Fruit fly (Drosophila melanogaster) whole organism, embryonic: Measurements from ENCODE around the gene CG32450.
A peak's percentile ranks its signal among the peaks of the same experiment; 100 is the strongest.

ENCODE experiments used
- Ada2b ChIP-seq: fragments of 200-800 bp; sonication (Bioruptor generic); IDR thresholded peaks from 2 replicates; pipeline ENCODE4 v1.3.6; 2022; ENCODE audit warnings: missing biosample characterization, missing genetic modification characterization
- Bdp1 ChIP-seq: fragments of 200-800 bp; sonication (Bioruptor generic); optimal IDR thresholded peaks from 3 replicates; lab custom pipeline; 2016; ENCODE audit warnings: missing biosample characterization, missing genetic modification characterization
- Bgb ChIP-seq: fragments of 200-800 bp; sonication (Bioruptor generic); IDR thresholded peaks from 2 replicates; pipeline ENCODE4 v1.3.6; 2022; ENCODE audit warnings: missing biosample characterization, missing genetic modification characterization; ENCODE audit not compliant: partially characterized antibody
- Blimp-1 ChIP-seq: fragments of 200-800 bp; sonication (Bioruptor generic); optimal IDR thresholded peaks from 3 replicates; lab custom pipeline; 2018; ENCODE audit warnings: missing biosample characterization, missing genetic modification characterization, mild to moderate bottlenecking, moderate library complexity, missing genetic modification reagents
- CG10209 ChIP-seq: fragments of 200-800 bp; sonication (Bioruptor generic); optimal IDR thresholded peaks from 3 replicates; lab custom pipeline; 2017; ENCODE audit warnings: missing biosample characterization, mild to moderate bottlenecking, missing genetic modification characterization, missing genetic modification reagents
- CG10274 ChIP-seq: fragments of 200-800 bp; sonication (Bioruptor generic); optimal IDR thresholded peaks from 3 replicates; lab custom pipeline; 2017; ENCODE audit warnings: missing biosample characterization, mild to moderate bottlenecking, missing genetic modification characterization
- CG11696 ChIP-seq: fragments of 200-800 bp; sonication (Bioruptor generic); IDR thresholded peaks from 2 replicates; pipeline ENCODE4 v1.3.6; 2022; ENCODE audit warnings: missing biosample characterization, missing genetic modification characterization
- CG12071 ChIP-seq: fragments of 200-800 bp; sonication (Bioruptor generic); optimal IDR thresholded peaks from 3 replicates; lab custom pipeline; 2018; ENCODE audit warnings: missing biosample characterization, mild to moderate bottlenecking, missing genetic modification characterization
- CG12236 ChIP-seq: fragments of 200-800 bp; sonication (Bioruptor generic); optimal IDR thresholded peaks from 2 replicates; lab custom pipeline; 2016; ENCODE audit warnings: missing biosample characterization, missing genetic modification characterization
- CG12391 ChIP-seq: fragments of 200-800 bp; sonication (Bioruptor generic); optimal IDR thresholded peaks from 3 replicates; lab custom pipeline; 2018; ENCODE audit warnings: missing biosample characterization, mild to moderate bottlenecking, missing genetic modification characterization, moderate library complexity
- CG12744 ChIP-seq: fragments of 200-800 bp; sonication (Bioruptor generic); optimal IDR thresholded peaks from 2 replicates; lab custom pipeline; 2016; ENCODE audit warnings: missing biosample characterization, missing genetic modification characterization
- CG14965 ChIP-seq: fragments of 200-800 bp; sonication (Bioruptor generic); optimal IDR thresholded peaks from 2 replicates; lab custom pipeline; 2016; ENCODE audit warnings: missing biosample characterization, missing genetic modification characterization, borderline replicate concordance
- CG15696 ChIP-seq: fragments of 200-800 bp; sonication (Bioruptor generic); optimal IDR thresholded peaks from 2 replicates; lab custom pipeline; 2019; ENCODE audit warnings: missing biosample characterization, mild to moderate bottlenecking, missing genetic modification characterization, moderate library complexity
- CG1602 ChIP-seq: fragments of 200-800 bp; sonication (Bioruptor generic); optimal IDR thresholded peaks from 3 replicates; lab custom pipeline; 2016; ENCODE audit warnings: missing biosample characterization, missing genetic modification characterization
- CG17829 ChIP-seq: fragments of 200-800 bp; optimal IDR thresholded peaks from 2 replicates; lab custom pipeline; 2019; ENCODE audit warnings: missing biosample characterization, mild to moderate bottlenecking, missing genetic modification characterization, moderate library complexity
- CG2875 ChIP-seq: fragments of 200-800 bp; sonication (Bioruptor generic); optimal IDR thresholded peaks from 2 replicates; lab custom pipeline; 2017; ENCODE audit warnings: missing biosample characterization, mild to moderate bottlenecking, missing genetic modification characterization, missing genetic modification reagents
- CG31388 ChIP-seq: fragments of 200-800 bp; sonication (Bioruptor generic); optimal IDR thresholded peaks from 2 replicates; lab custom pipeline; 2016; ENCODE audit warnings: missing biosample characterization, missing genetic modification characterization
- CG34224 ChIP-seq: fragments of 200-800 bp; sonication (Bioruptor generic); IDR thresholded peaks from 3 replicates; pipeline ENCODE4 v1.3.6; 2022; ENCODE audit warnings: missing biosample characterization, missing genetic modification characterization; ENCODE audit not compliant: partially characterized antibody
- CG34376 ChIP-seq: fragments of 200-800 bp; sonication (Bioruptor generic); optimal IDR thresholded peaks from 2 replicates; lab custom pipeline; 2018; ENCODE audit warnings: missing biosample characterization, mild to moderate bottlenecking, missing genetic modification characterization
- CG3726 ChIP-seq: fragments of 200-800 bp; sonication (Bioruptor generic); IDR thresholded peaks from 3 replicates; pipeline ENCODE4, ENCODE4 v1.3.6; 2022; ENCODE audit warnings: missing biosample characterization, missing genetic modification characterization
- CG3838 ChIP-seq: fragments of 200-800 bp; sonication (Bioruptor generic); optimal IDR thresholded peaks from 3 replicates; lab custom pipeline; 2016; ENCODE audit warnings: missing biosample characterization, missing genetic modification characterization
- CG3995 ChIP-seq: fragments of 200-800 bp; sonication (Bioruptor generic); optimal IDR thresholded peaks from 3 replicates; lab custom pipeline; 2016; ENCODE audit warnings: missing biosample characterization, missing genetic modification characterization
- CG9932 ChIP-seq: fragments of 200-800 bp; sonication (Bioruptor generic); IDR thresholded peaks from 2 replicates; pipeline ENCODE4 v1.3.6; 2022; ENCODE audit warnings: missing biosample characterization, missing genetic modification characterization
- Dad ChIP-seq: fragments of 200-800 bp; sonication (Bioruptor generic); optimal IDR thresholded peaks from 3 replicates; lab custom pipeline; 2016; ENCODE audit warnings: missing biosample characterization, missing genetic modification characterization
- HHEX ChIP-seq: fragments of 200-800 bp; sonication (Bioruptor generic); optimal IDR thresholded peaks from 3 replicates; lab custom pipeline; 2017; ENCODE audit warnings: missing biosample characterization, mild to moderate bottlenecking, missing genetic modification characterization, missing genetic modification reagents
- Hmx ChIP-seq: fragments of 200-800 bp; sonication (Bioruptor generic); optimal IDR thresholded peaks from 2 replicates; lab custom pipeline; 2016; ENCODE audit warnings: missing biosample characterization, missing genetic modification characterization
- NC2β ChIP-seq: fragments of 200-800 bp; sonication (Bioruptor generic); optimal IDR thresholded peaks from 2 replicates; lab custom pipeline; 2016; ENCODE audit warnings: missing biosample characterization, missing genetic modification characterization
- Ptx1 ChIP-seq: fragments of 200-800 bp; sonication (Bioruptor generic); IDR thresholded peaks from 2 replicates; pipeline ENCODE4 v1.3.6; 2022; ENCODE audit warnings: missing biosample characterization, missing genetic modification characterization
- Side ChIP-seq: fragments of 200-800 bp; sonication (Bioruptor generic); optimal IDR thresholded peaks from 2 replicates; lab custom pipeline; 2016; ENCODE audit warnings: missing biosample characterization, missing genetic modification characterization
- TFAM ChIP-seq: fragments of 200-800 bp; sonication (Bioruptor generic); optimal IDR thresholded peaks from 2 replicates; lab custom pipeline; 2017; ENCODE audit warnings: missing biosample characterization, missing genetic modification characterization, inconsistent platforms
- Vsx1 ChIP-seq: fragments of 200-800 bp; sonication (Bioruptor generic); optimal IDR thresholded peaks from 2 replicates; lab custom pipeline; 2017; ENCODE audit warnings: missing biosample characterization, mild to moderate bottlenecking, missing genetic modification characterization, missing genetic modification reagents
- ab ChIP-seq: fragments of 200-800 bp; sonication (Bioruptor generic); optimal IDR thresholded peaks from 2 replicates; lab custom pipeline; 2016; ENCODE audit warnings: missing biosample characterization, missing genetic modification characterization
- ase ChIP-seq: fragments of 200-800 bp; sonication (Bioruptor generic); IDR thresholded peaks from 3 replicates; pipeline ENCODE4 v1.3.6; 2022; ENCODE audit warnings: missing biosample characterization, missing genetic modification characterization
- bab2 ChIP-seq: fragments of 200-800 bp; sonication (Bioruptor generic); optimal IDR thresholded peaks from 2 replicates; lab custom pipeline; 2016; ENCODE audit warnings: missing biosample characterization, missing genetic modification characterization
- bbx ChIP-seq: fragments of 200-800 bp; sonication (Bioruptor generic); IDR thresholded peaks from 2 replicates; pipeline ENCODE4 v1.3.6; 2022; ENCODE audit warnings: missing biosample characterization, missing genetic modification characterization; ENCODE audit not compliant: partially characterized antibody
- cwo ChIP-seq: fragments of 200-800 bp; sonication (Bioruptor generic); optimal IDR thresholded peaks from 3 replicates; lab custom pipeline; 2017; ENCODE audit warnings: missing biosample characterization, missing genetic modification characterization, mild to moderate bottlenecking, moderate library complexity, missing genetic modification reagents
- dimm ChIP-seq: fragments of 200-800 bp; sonication (Bioruptor generic); IDR thresholded peaks from 2 replicates; pipeline ENCODE4 v1.3.6; 2022; ENCODE audit warnings: missing biosample characterization, missing genetic modification characterization
- exex ChIP-seq: fragments of 200-800 bp; sonication (Bioruptor generic); optimal IDR thresholded peaks from 4 replicates; lab custom pipeline; 2018; ENCODE audit warnings: missing biosample characterization, mild to moderate bottlenecking, missing genetic modification characterization, moderate library complexity
- gsb ChIP-seq: fragments of 200-800 bp; sonication (Bioruptor generic); IDR thresholded peaks from 2 replicates; pipeline ENCODE4 v1.3.6; 2022; ENCODE audit warnings: missing biosample characterization, missing genetic modification characterization
- onecut ChIP-seq: fragments of 200-800 bp; sonication (Bioruptor generic); IDR thresholded peaks from 2 replicates; pipeline ENCODE4 v1.3.6; 2022; ENCODE audit warnings: missing biosample characterization, missing genetic modification characterization
- otp ChIP-seq: fragments of 200-800 bp; sonication (Bioruptor generic); IDR thresholded peaks from 3 replicates; pipeline ENCODE4, ENCODE4 v1.3.6; 2022; ENCODE audit warnings: missing biosample characterization, missing genetic modification characterization
- repo ChIP-seq: fragments of 200-800 bp; sonication (Bioruptor generic); optimal IDR thresholded peaks from 2 replicates; lab custom pipeline; 2016; ENCODE audit warnings: missing biosample characterization, missing genetic modification characterization
- sens ChIP-seq: fragments of 200-800 bp; sonication (Bioruptor generic); peaks from one replicate; lab custom pipeline; 2016; ENCODE audit warnings: missing biosample characterization, missing genetic modification characterization
- sim ChIP-seq: fragments of 200-800 bp; sonication (Bioruptor generic); IDR thresholded peaks from 2 replicates; pipeline ENCODE4 v1.3.6; 2022; ENCODE audit warnings: missing biosample characterization, missing genetic modification characterization
- sisA ChIP-seq: fragments of 200-800 bp; sonication (Bioruptor generic); IDR thresholded peaks from 2 replicates; pipeline ENCODE4 v1.3.6; 2022; ENCODE audit warnings: missing biosample characterization, missing genetic modification characterization
- slbo ChIP-seq: fragments of 200-800 bp; sonication (Bioruptor generic); IDR thresholded peaks from 2 replicates; pipeline ENCODE4 v1.3.6; 2022; ENCODE audit warnings: missing biosample characterization, missing genetic modification characterization
- slou ChIP-seq: fragments of 200-800 bp; sonication (Bioruptor generic); optimal IDR thresholded peaks from 3 replicates; lab custom pipeline; 2016; ENCODE audit warnings: missing biosample characterization, missing genetic modification characterization
- slp2 ChIP-seq: fragments of 200-800 bp; sonication (Bioruptor generic); optimal IDR thresholded peaks from 2 replicates; lab custom pipeline; 2016; ENCODE audit warnings: missing biosample characterization, missing genetic modification characterization
- trem ChIP-seq: fragments of 200-800 bp; optimal IDR thresholded peaks from 3 replicates; lab custom pipeline; 2019; ENCODE audit warnings: missing biosample characterization, mild to moderate bottlenecking, missing genetic modification characterization, moderate library complexity

The CG32450 gene

dm6 chr3L:22287994-22288766 is 41.4 kb upstream of the CG32450 start, which contains the start of the genes Hem and IleRS (continued):
- peak; percentile 30 for TF ChIP-seq CG14965 (GFP tag; lab: Kevin White, UChicago)
- peak; percentile 93 for TF ChIP-seq trem (tag; lab: Kevin White, UChicago)
- peak; percentile 95 for TF ChIP-seq slbo (GFP tag; lab: Robert Waterston, UW)
- TF ChIP-seq Ptx1, result peak; percentile 93
- TF ChIP-seq Dad (GFP tag; lab: Kevin White, UChicago), result peak; percentile 83
- peak; percentile 57 for TF ChIP-seq dimm (GFP tag; lab: Robert Waterston, UW)
- TF ChIP-seq ase, result peak; percentile 85
- TF ChIP-seq Bdp1 (GFP tag; lab: Kevin White, UChicago), result peak; percentile 60
- 0 out of 2 replicates have a peak, but pooled peaks have one; percentile 34 for TF ChIP-seq gsb (GFP tag; lab: Robert Waterston, UW)
- peak; percentile 75 for TF ChIP-seq CG11696 (GFP tag; lab: Robert Waterston, UW)
- TF ChIP-seq HHEX (GFP tag; lab: Kevin White, UChicago), result peak; percentile 86
- TF ChIP-seq CG17829 (tag; lab: Kevin White, UChicago), result peak; percentile 95
- TF ChIP-seq CG1602 (GFP tag; lab: Kevin White, UChicago), result peak; percentile 95
- peak; percentile 76 for TF ChIP-seq CG12744 (GFP tag; lab: Kevin White, UChicago)
- peak; percentile 65 for TF ChIP-seq CG34224 (GFP tag; lab: Robert Waterston, UW)
- TF ChIP-seq Side, result peak; percentile 84
- peak; percentile 85 for TF ChIP-seq Ada2b (GFP tag; lab: Robert Waterston, UW)
- peak; percentile 78 for TF ChIP-seq CG3838 (GFP tag; lab: Kevin White, UChicago)
- peak; percentile 84 for TF ChIP-seq cwo (GFP tag; lab: Kevin White, UChicago)
- peak; percentile 40 for TF ChIP-seq repo (GFP tag; lab: Kevin White, UChicago)
- peak; percentile 36 for TF ChIP-seq TFAM
- peak; percentile 92 for TF ChIP-seq CG9932 (GFP tag; lab: Robert Waterston, UW)
- peak; percentile 55; the same call in 1 of the 3 replicates for TF ChIP-seq otp (GFP tag; lab: Robert Waterston, UW)
- peak; percentile 88 for TF ChIP-seq sisA (GFP tag; lab: Robert Waterston, UW)
- TF ChIP-seq CG12071 (GFP tag; lab: Kevin White, UChicago), result peak; percentile 74
- no peak for TF ChIP-seq exex (tag; lab: Kevin White, UChicago)
- peak; percentile 35 for TF ChIP-seq CG10274 (GFP tag; lab: Kevin White, UChicago)
- peak; percentile 81 for TF ChIP-seq Bgb (GFP tag; lab: Robert Waterston, UW)
- peak; percentile 49 for TF ChIP-seq CG3995
- TF ChIP-seq CG2875 (GFP tag; lab: Kevin White, UChicago), result peak; percentile 84
- peak; percentile 79 for TF ChIP-seq slp2
- TF ChIP-seq NC2β, result peak; percentile 62
- peak; percentile 85 for TF ChIP-seq onecut (GFP tag; lab: Robert Waterston, UW)
- peak; percentile 90 for TF ChIP-seq bab2 (GFP tag; lab: Kevin White, UChicago)
- TF ChIP-seq bbx (GFP tag; lab: Robert Waterston, UW), result peak; percentile 85
- TF ChIP-seq Vsx1 (GFP tag; lab: Kevin White, UChicago), result no peak
- peak; percentile 91 for TF ChIP-seq CG10209 (GFP tag; lab: Kevin White, UChicago)
- TF ChIP-seq CG12236 (GFP tag; lab: Kevin White, UChicago), result peak; percentile 78
- TF ChIP-seq Hmx (GFP tag; lab: Kevin White, UChicago), result peak; percentile 71
- TF ChIP-seq ab (GFP tag; lab: Kevin White, UChicago), result no peak
- peak; percentile 76; the same call in 2 of the 3 replicates for TF ChIP-seq CG3726 (GFP tag; lab: Robert Waterston, UW)
- TF ChIP-seq CG34376 (GFP tag; lab: Kevin White, UChicago), result peak; percentile 35
- peak; percentile 83 for TF ChIP-seq CG31388 (GFP tag; lab: Kevin White, UChicago)
- TF ChIP-seq CG12391 (tag; lab: Kevin White, UChicago), result peak; percentile 98
- peak; percentile 81; the same call in 1 of the 2 replicates for TF ChIP-seq sim (GFP tag; lab: Robert Waterston, UW)
- peak; percentile 89 for TF ChIP-seq CG15696 (tag; lab: Kevin White, UChicago)
- TF ChIP-seq slou (GFP tag; lab: Kevin White, UChicago), result peak; percentile 92
- TF ChIP-seq Blimp-1, result no peak
- peak; percentile 98 for TF ChIP-seq sens (GFP tag; lab: Kevin White, UChicago)
